Fruit fly (Drosophila melanogaster) whole organism, wandering third instar larva: ENCODE results near the gene Jon74E.

Experiments
- Abd-B ChIP-seq: fragments of >200 bp; optimal IDR thresholded peaks from 2 replicates; lab custom pipeline; 2017; ENCODE audit warnings: missing biosample characterization, missing genetic modification characterization
- CG32264 ChIP-seq: fragments of 200-800 bp; sonication (Bioruptor generic); optimal IDR thresholded peaks from 2 replicates; lab custom pipeline; 2016; ENCODE audit warnings: missing biosample characterization, missing genetic modification characterization
- CG9705 ChIP-seq: fragments of 200-800 bp; sonication (Bioruptor generic); optimal IDR thresholded peaks from 2 replicates; lab custom pipeline; 2018; ENCODE audit warnings: missing biosample characterization, mild to moderate bottlenecking, missing genetic modification characterization
- CrebA ChIP-seq: fragments of 200-800 bp; sonication (Bioruptor generic); optimal IDR thresholded peaks from 2 replicates; lab custom pipeline; 2016; ENCODE audit warnings: missing biosample characterization, mild to moderate bottlenecking, missing genetic modification characterization, borderline replicate concordance
- Dfd ChIP-seq: fragments of >200 bp; optimal IDR thresholded peaks from 2 replicates; lab custom pipeline; 2017; ENCODE audit warnings: missing biosample characterization, missing genetic modification characterization
- Dif ChIP-seq: fragments of 200-275, 200-300 bp; sonication (Bioruptor generic); optimal IDR thresholded peaks from 2 replicates; lab custom pipeline; 2018; ENCODE audit warnings: missing biosample characterization, missing genetic modification characterization; ENCODE audit not compliant: partially characterized antibody
- GATAd ChIP-seq: sonication (Bioruptor generic); optimal IDR thresholded peaks from 2 replicates; lab custom pipeline; 2016; ENCODE audit warnings: missing biosample characterization, missing genetic modification characterization
- HLH106 ChIP-seq: fragments of 200-800 bp; optimal IDR thresholded peaks from 3 replicates; lab custom pipeline; 2019; ENCODE audit warnings: missing biosample characterization, mild to moderate bottlenecking, missing genetic modification characterization, moderate library complexity
- Hnf4 ChIP-seq: fragments of 200-800 bp; sonication (Bioruptor generic); optimal IDR thresholded peaks from 2 replicates; lab custom pipeline; 2016; ENCODE audit warnings: missing biosample characterization, mild to moderate bottlenecking, missing genetic modification characterization
- Hr78 ChIP-seq: fragments of >200 bp; optimal IDR thresholded peaks from 2 replicates; lab custom pipeline; 2017; ENCODE audit warnings: missing biosample characterization, missing genetic modification characterization
- Hr83 ChIP-seq: fragments of 200-300 bp; sonication (Bioruptor generic); optimal IDR thresholded peaks from 2 replicates; lab custom pipeline; 2016; ENCODE audit warnings: missing biosample characterization, mild to moderate bottlenecking, missing genetic modification characterization, moderate library complexity; ENCODE audit not compliant: poor library complexity, severe bottlenecking
- Jra ChIP-seq: sonication (Bioruptor generic); optimal IDR thresholded peaks from 2 replicates; lab custom pipeline; 2016; ENCODE audit warnings: missing biosample characterization, missing genetic modification characterization
- Mio ChIP-seq: sonication (Bioruptor generic); optimal IDR thresholded peaks from 2 replicates; lab custom pipeline; 2016; ENCODE audit warnings: missing biosample characterization, missing genetic modification characterization
- Myc ChIP-seq: fragments of >200 bp; optimal IDR thresholded peaks from 2 replicates; lab custom pipeline; 2017
- N ChIP-seq: fragments of >200 bp; optimal IDR thresholded peaks from 2 replicates; lab custom pipeline; 2018; ENCODE audit warnings: missing biosample characterization, missing external identifiers, missing genetic modification characterization
- OdsH ChIP-seq: fragments of 200-800 bp; sonication (Bioruptor generic); optimal IDR thresholded peaks from 2 replicates; lab custom pipeline; 2016; ENCODE audit warnings: missing biosample characterization, mild to moderate bottlenecking, missing genetic modification characterization
- Rel ChIP-seq, 2 experiments: fragments of 200-800 bp; sonication (Bioruptor generic) in 1 of 2; optimal IDR thresholded peaks; 2 replicates in 1 of 2; 3 replicates in 1 of 2; lab custom pipeline; 2016 to 2019; ENCODE audit warnings: mild to moderate bottlenecking in 2 of 2, missing biosample characterization in 2 of 2, missing genetic modification characterization in 2 of 2, moderate library complexity in 1 of 2
- Sp1 ChIP-seq: fragments of 200-800 bp; sonication (Bioruptor generic); optimal IDR thresholded peaks from 3 replicates; lab custom pipeline; 2019; ENCODE audit warnings: missing biosample characterization, mild to moderate bottlenecking, missing genetic modification characterization, moderate library complexity
- Vsx2 ChIP-seq: fragments of 200-300, 225-300 bp; sonication (Bioruptor generic); optimal IDR thresholded peaks from 2 replicates; lab custom pipeline; 2018; ENCODE audit warnings: missing biosample characterization, missing genetic modification characterization; ENCODE audit not compliant: partially characterized antibody
- br ChIP-seq: fragments of 200-800 bp; sonication (Bioruptor generic); optimal IDR thresholded peaks from 2 replicates; lab custom pipeline; 2016; ENCODE audit warnings: missing biosample characterization, missing genetic modification characterization
- brk ChIP-seq: fragments of 200-800 bp; sonication (Bioruptor generic); optimal IDR thresholded peaks from 2 replicates; lab custom pipeline; 2016; ENCODE audit warnings: missing biosample characterization, mild to moderate bottlenecking, missing genetic modification characterization
- dl ChIP-seq, 2 experiments: fragments of 175-275, 200-275 bp in 1 of 2; fragments of 200-275 bp in 1 of 2; sonication (Bioruptor generic); optimal IDR thresholded peaks; lab custom pipeline; 2018; ENCODE audit warnings: mild to moderate bottlenecking in 2 of 2, missing biosample characterization in 2 of 2, missing genetic modification characterization in 2 of 2, moderate library complexity in 2 of 2; ENCODE audit not compliant: partially characterized antibody in 2 of 2, insufficient read depth in 1 of 2
- dmrt93B ChIP-seq: fragments of 200-800 bp; sonication (Bioruptor generic); optimal IDR thresholded peaks from 2 replicates; lab custom pipeline; 2018; ENCODE audit warnings: missing biosample characterization, mild to moderate bottlenecking, missing genetic modification characterization
- dsf ChIP-seq: sonication (Bioruptor generic); optimal IDR thresholded peaks from 2 replicates; lab custom pipeline; 2016; ENCODE audit warnings: missing biosample characterization, missing genetic modification characterization, borderline replicate concordance
- ey ChIP-seq: fragments of 200-800 bp; sonication (Bioruptor generic); optimal IDR thresholded peaks from 2 replicates; lab custom pipeline; 2016; ENCODE audit warnings: missing biosample characterization, missing genetic modification characterization
- foxo ChIP-seq, 2 experiments: fragments of 200-800 bp; sonication (Bioruptor generic); optimal IDR thresholded peaks; 2 replicates in 1 of 2; 3 replicates in 1 of 2; lab custom pipeline; 2016 to 2017; ENCODE audit warnings: missing biosample characterization in 2 of 2, missing genetic modification characterization in 2 of 2
- fru ChIP-seq: fragments of 200-800 bp; sonication (Bioruptor generic); optimal IDR thresholded peaks from 3 replicates; lab custom pipeline; 2016; ENCODE audit warnings: missing biosample characterization, mild to moderate bottlenecking, missing genetic modification characterization
- h ChIP-seq: fragments of 200-800 bp; sonication (Bioruptor generic); optimal IDR thresholded peaks from 3 replicates; lab custom pipeline; 2016; ENCODE audit warnings: missing biosample characterization, mild to moderate bottlenecking, missing genetic modification characterization
- jim ChIP-seq: fragments of 175-275, 200-325 bp; sonication (Bioruptor generic); optimal IDR thresholded peaks from 2 replicates; lab custom pipeline; 2016; ENCODE audit warnings: missing biosample characterization, mild to moderate bottlenecking, missing genetic modification characterization
- lola ChIP-seq: fragments of >200 bp; optimal IDR thresholded peaks from 2 replicates; lab custom pipeline; 2017; ENCODE audit warnings: missing biosample characterization, missing genetic modification characterization
- pan ChIP-seq: fragments of >200 bp; optimal IDR thresholded peaks from 2 replicates; lab custom pipeline; 2017
- psq ChIP-seq: fragments of 200-800 bp; sonication (Bioruptor generic); optimal IDR thresholded peaks from 3 replicates; lab custom pipeline; 2017; ENCODE audit warnings: missing biosample characterization, mild to moderate bottlenecking, missing genetic modification characterization, moderate library complexity
- rgr ChIP-seq: fragments of 200-800 bp; sonication (Bioruptor generic); optimal IDR thresholded peaks from 3 replicates; lab custom pipeline; 2016; ENCODE audit warnings: missing biosample characterization, mild to moderate bottlenecking, missing genetic modification characterization
- sage ChIP-seq: fragments of 200-800 bp; sonication (Bioruptor generic); optimal IDR thresholded peaks from 2 replicates; lab custom pipeline; 2016; ENCODE audit warnings: missing biosample characterization, mild to moderate bottlenecking, missing genetic modification characterization
- sv ChIP-seq: fragments of 200-800 bp; sonication (Bioruptor generic); optimal IDR thresholded peaks from 3 replicates; lab custom pipeline; 2016; ENCODE audit warnings: missing biosample characterization, missing genetic modification characterization
- tai ChIP-seq: sonication (Bioruptor generic); optimal IDR thresholded peaks from 2 replicates; lab custom pipeline; 2016; ENCODE audit warnings: missing biosample characterization, missing genetic modification characterization
- usp ChIP-seq: fragments of >200 bp; optimal IDR thresholded peaks from 2 replicates; lab custom pipeline; 2017; ENCODE audit warnings: missing biosample characterization, missing genetic modification characterization
- woc ChIP-seq: sonication (Bioruptor generic); optimal IDR thresholded peaks from 2 replicates; lab custom pipeline; 2016; ENCODE audit warnings: missing biosample characterization, mild to moderate bottlenecking, missing genetic modification characterization

The Jon74E gene

dm6 chr3L:17576886-17577271 lies 28.0 kb upstream of the Jon74E start:
- peak; percentile 3 for TF ChIP-seq Sp1
- no peak for TF ChIP-seq CrebA (GFP tag; lab: Kevin White, UChicago)
- TF ChIP-seq sv (GFP tag; lab: Kevin White, UChicago): no peak
- TF ChIP-seq psq (GFP tag; lab: Kevin White, UChicago): no peak
- no peak for TF ChIP-seq br (GFP tag; lab: Kevin White, UChicago)
- TF ChIP-seq foxo (GFP tag; optimal IDR thresholded peaks at IDR 0.05; lab: Kevin White, UChicago): peak in 1 of 2 experiments; percentile 39
- TF ChIP-seq rgr (GFP tag; lab: Kevin White, UChicago): peak; percentile 26
- TF ChIP-seq h (GFP tag; lab: Kevin White, UChicago): no peak
- peak; percentile 26 for TF ChIP-seq HLH106 (tag; lab: Kevin White, UChicago)
- TF ChIP-seq usp (GFP tag; lab: Kevin White, UChicago): no peak
- TF ChIP-seq dmrt93B: no peak
- no peak for TF ChIP-seq N
- TF ChIP-seq Jra (GFP tag; lab: Kevin White, UChicago): no peak
- TF ChIP-seq pan: no peak
- TF ChIP-seq brk (GFP tag; lab: Kevin White, UChicago): no peak
- TF ChIP-seq woc: peak; percentile 27
- peak; percentile 7 for TF ChIP-seq OdsH (GFP tag; lab: Kevin White, UChicago)

DNA sequence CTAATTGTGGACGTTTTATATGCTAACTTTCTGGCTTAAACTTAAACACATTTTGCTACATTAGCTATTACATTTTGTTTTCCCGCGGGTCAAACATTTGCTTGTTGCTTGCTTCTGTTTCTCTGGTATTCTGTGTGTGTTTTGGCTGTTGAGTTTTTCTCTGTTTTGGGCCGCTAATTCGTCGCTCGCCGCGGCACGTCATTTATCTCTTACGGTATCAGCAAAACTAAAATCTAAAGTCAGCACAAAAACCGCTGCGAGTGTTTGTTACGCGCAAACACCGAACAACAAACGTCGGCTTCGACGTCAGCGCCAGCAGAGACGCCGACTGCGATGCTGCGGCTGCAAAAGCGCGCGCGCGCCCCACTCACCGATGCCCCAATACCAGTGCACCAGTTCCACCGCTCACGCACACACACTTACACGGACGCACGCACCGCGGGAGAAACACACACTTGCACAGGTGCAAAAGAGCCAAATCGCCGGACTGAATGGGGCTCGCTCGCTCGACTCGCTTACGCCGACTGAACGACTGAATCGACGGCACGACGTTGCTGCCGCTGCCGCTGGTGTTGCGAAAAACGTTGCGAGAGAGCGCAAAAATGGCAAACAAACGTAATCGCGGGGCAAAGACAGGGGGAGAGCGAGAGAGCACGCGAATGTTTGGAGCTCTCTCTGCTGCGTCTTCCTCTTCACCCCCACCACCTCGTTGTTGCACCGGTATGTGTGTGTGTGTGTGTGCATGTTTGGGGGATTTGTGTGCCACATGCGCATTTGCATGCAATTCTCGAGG lies 27.4 kb upstream of the Jon74E start:
- no peak for TF ChIP-seq ey (GFP tag; lab: Kevin White, UChicago)
- no peak for TF ChIP-seq lola (GFP tag; lab: Kevin White, UChicago)
- no peak for TF ChIP-seq usp (GFP tag; lab: Kevin White, UChicago)
- peak; percentile 87 for TF ChIP-seq Hr83
- peak; percentile 72 for TF ChIP-seq psq (GFP tag; lab: Kevin White, UChicago)
- TF ChIP-seq h (GFP tag; lab: Kevin White, UChicago): peak; percentile 93
- TF ChIP-seq OdsH (GFP tag; lab: Kevin White, UChicago): no peak
- TF ChIP-seq br (GFP tag; lab: Kevin White, UChicago): peak; percentile 61
- TF ChIP-seq N: peak; percentile 73
- TF ChIP-seq Mio (GFP tag; lab: Kevin White, UChicago): no peak
- TF ChIP-seq rgr (GFP tag; lab: Kevin White, UChicago): no peak
- no peak for TF ChIP-seq Dfd (GFP tag; lab: Kevin White, UChicago)
- TF ChIP-seq Hnf4 (GFP tag; lab: Kevin White, UChicago): no peak
- peak; percentile 96 for TF ChIP-seq fru (GFP tag; lab: Kevin White, UChicago)
- peak; percentile 73 for TF ChIP-seq Rel (GFP tag; optimal IDR thresholded peaks at IDR 0.05; lab: Kevin White, UChicago)
- TF ChIP-seq Rel (tag; optimal IDR thresholded peaks at IDR 0.05; lab: Kevin White, UChicago): peak; percentile 92
- TF ChIP-seq jim (GFP tag; lab: Kevin White, UChicago): no peak
- peak; percentile 81 to 84 for TF ChIP-seq dl (GFP tag; optimal IDR thresholded peaks at IDR 0.05; lab: Kevin White, UChicago; ENCODE audit: insufficient read depth in 1 of 2, partially characterized antibody in 2 of 2)
- peak; percentile 90 for TF ChIP-seq Dif (GFP tag; lab: Kevin White, UChicago)
- no peak for TF ChIP-seq dmrt93B
- TF ChIP-seq woc: no peak
- no peak for TF ChIP-seq brk (GFP tag; lab: Kevin White, UChicago)
- TF ChIP-seq CrebA (GFP tag; lab: Kevin White, UChicago): peak; percentile 94
- TF ChIP-seq HLH106 (tag; lab: Kevin White, UChicago): no peak
- peak in 1 of 2 experiments; percentile 50 for TF ChIP-seq foxo (GFP tag; optimal IDR thresholded peaks at IDR 0.05; lab: Kevin White, UChicago)
- TF ChIP-seq Myc (lab: Kevin White, UChicago): no peak
- TF ChIP-seq pan: no peak
- no peak for TF ChIP-seq tai (GFP tag; lab: Kevin White, UChicago)
- peak; percentile 46 for TF ChIP-seq Abd-B (GFP tag; lab: Kevin White, UChicago)
- peak; percentile 38 for TF ChIP-seq CG32264 (GFP tag; lab: Kevin White, UChicago)
- TF ChIP-seq Vsx2: peak; percentile 84
- TF ChIP-seq sv (GFP tag; lab: Kevin White, UChicago): no peak
- TF ChIP-seq Hr78 (GFP tag; lab: Kevin White, UChicago): no peak
- no peak for TF ChIP-seq CG9705 (GFP tag; lab: Kevin White, UChicago)
- no peak for TF ChIP-seq Sp1
- peak; percentile 31 for TF ChIP-seq sage (GFP tag; lab: Kevin White, UChicago)
- TF ChIP-seq Jra (GFP tag; lab: Kevin White, UChicago): peak; percentile 81
- no peak for TF ChIP-seq GATAd (GFP tag; lab: Kevin White, UChicago)
- no peak for TF ChIP-seq dsf (GFP tag; lab: Kevin White, UChicago)
